Fruit fly (Drosophila melanogaster) whole organism, prepupa: ENCODE measurements around the gene GstZ1.

Experiments used
- CG16779 ChIP-seq: fragments of 200-800 bp; sonication (Bioruptor generic); optimal IDR thresholded peaks from 3 replicates; lab custom pipeline; 2017; ENCODE audit warnings: missing biosample characterization, mild to moderate bottlenecking, missing genetic modification characterization
- CG6163 ChIP-seq: fragments of 200-800 bp; sonication (Bioruptor generic); IDR thresholded peaks from 3 replicates; pipeline ENCODE4 v1.3.6; 2022; ENCODE audit warnings: missing biosample characterization, missing genetic modification characterization
- CG6276 ChIP-seq: fragments of 200-800 bp; sonication (Bioruptor generic); optimal IDR thresholded peaks from 2 replicates; lab custom pipeline; 2017; ENCODE audit warnings: missing biosample characterization, mild to moderate bottlenecking, missing genetic modification characterization
- CG7368 ChIP-seq: fragments of 200-800 bp; sonication (Bioruptor generic); optimal IDR thresholded peaks from 3 replicates; lab custom pipeline; 2016; ENCODE audit warnings: missing biosample characterization, missing genetic modification characterization
- Eip75B ChIP-seq: fragments of 200-800 bp; sonication (Bioruptor generic); optimal IDR thresholded peaks from 3 replicates; lab custom pipeline; 2016; ENCODE audit warnings: missing biosample characterization, missing genetic modification characterization
- Hr39 ChIP-seq: fragments of 200-800 bp; sonication (Bioruptor generic); optimal IDR thresholded peaks from 2 replicates; lab custom pipeline; 2016; ENCODE audit warnings: missing biosample characterization, missing genetic modification characterization
- Sox102F ChIP-seq: fragments of 200-800 bp; sonication (Bioruptor generic); optimal IDR thresholded peaks from 2 replicates; lab custom pipeline; 2016; ENCODE audit warnings: missing biosample characterization, mild to moderate bottlenecking, missing genetic modification characterization
- cyc ChIP-seq: fragments of 200-800 bp; sonication (Bioruptor generic); optimal IDR thresholded peaks from 3 replicates; lab custom pipeline; 2016; ENCODE audit warnings: missing biosample characterization, missing genetic modification characterization
- net ChIP-seq: fragments of 200-800 bp; sonication (Bioruptor generic); optimal IDR thresholded peaks from 3 replicates; lab custom pipeline; 2016; ENCODE audit warnings: missing biosample characterization, missing genetic modification characterization
- vri ChIP-seq: fragments of 200-800 bp; sonication (Bioruptor generic); optimal IDR thresholded peaks from 3 replicates; lab custom pipeline; 2016; ENCODE audit warnings: missing biosample characterization, mild to moderate bottlenecking, missing genetic modification characterization

dm6 chr3R:9492100-9492499, 35.8 kb upstream of the GstZ1 start:
- TF ChIP-seq Hr39 (GFP tag; lab: Kevin White, UChicago) (no peak), vri (GFP tag; lab: Kevin White, UChicago) (no peak), Sox102F (GFP tag; lab: Kevin White, UChicago) (no peak), CG6276 (GFP tag; lab: Kevin White, UChicago) (no peak), net (GFP tag; lab: Kevin White, UChicago) (no peak), Eip75B (GFP tag; lab: Kevin White, UChicago) (no peak), CG16779 (no peak), cyc (GFP tag; lab: Kevin White, UChicago) (no peak), CG6163 (GFP tag; lab: Robert Waterston, UW) (no peak), CG7368 (GFP tag; lab: Kevin White, UChicago) (no peak)
